Worm (Caenorhabditis elegans) whole organism, early embryonic: ENCODE data around the gene ncs-6.

Source experiments
- B0310.2 ChIP-seq: sonication (generic microtip); optimal IDR thresholded peaks from 2 replicates; lab custom pipeline; 2016; ENCODE audit warnings: mild to moderate bottlenecking, missing genetic modification characterization, missing compliant biosample characterization
- F13C5.2 ChIP-seq: sonication (generic microtip); optimal IDR thresholded peaks from 2 replicates; lab custom pipeline; 2017; ENCODE audit warnings: mild to moderate bottlenecking, missing genetic modification characterization, inconsistent platforms, missing compliant biosample characterization
- aly-1 ChIP-seq: sonication (generic microtip); optimal IDR thresholded peaks from 2 replicates; lab custom pipeline; 2016; ENCODE audit warnings: missing genetic modification characterization, missing compliant biosample characterization
- ama-1 ChIP-seq: fragments of 150-350 bp; optimal IDR thresholded peaks from 2 replicates; lab custom pipeline; 2014
- ceh-13 ChIP-seq: fragments of 200-800 bp; sonication (Bioruptor generic); optimal IDR thresholded peaks from 2 replicates; lab custom pipeline; 2018; ENCODE audit warnings: mild to moderate bottlenecking, missing genetic modification characterization, missing compliant biosample characterization
- ceh-36 ChIP-seq: sonication (generic microtip); optimal IDR thresholded peaks from 2 replicates; lab custom pipeline; 2016; ENCODE audit warnings: missing genetic modification characterization, inconsistent platforms, missing compliant biosample characterization
- ets-7 ChIP-seq: sonication (generic microtip); optimal IDR thresholded peaks from 2 replicates; lab custom pipeline; 2016; ENCODE audit warnings: missing genotype, missing genetic modification characterization, missing compliant biosample characterization
- flt-1 ChIP-seq: fragments of 200-800 bp; sonication (Bioruptor generic); IDR thresholded peaks from 2 replicates; pipeline ENCODE4 v1.3.6; 2022; ENCODE audit warnings: missing genetic modification characterization, missing compliant biosample characterization
- hmbx-1 ChIP-seq: sonication (generic microtip); optimal IDR thresholded peaks from 2 replicates; lab custom pipeline; 2016; ENCODE audit warnings: mild to moderate bottlenecking, missing genetic modification characterization, missing compliant biosample characterization
- hmg-4 ChIP-seq: fragments of 200-800 bp; sonication (Bioruptor generic); optimal IDR thresholded peaks from 2 replicates; lab custom pipeline; 2018; ENCODE audit warnings: mild to moderate bottlenecking, missing genetic modification characterization, missing compliant biosample characterization
- hnd-1 ChIP-seq: sonication (generic microtip); optimal IDR thresholded peaks from 2 replicates; lab custom pipeline; 2016; ENCODE audit warnings: missing genetic modification characterization, missing compliant biosample characterization
- pes-1 ChIP-seq: fragments of 200-800 bp; sonication (Bioruptor generic); IDR thresholded peaks from 2 replicates; pipeline ENCODE4 v1.3.6; 2022; ENCODE audit warnings: missing genetic modification reagents, missing genetic modification characterization, missing compliant biosample characterization
- scrt-1 ChIP-seq: fragments of 200-800 bp; sonication (Bioruptor generic); IDR thresholded peaks from 2 replicates; pipeline ENCODE4 v1.3.6; 2022; ENCODE audit warnings: missing genetic modification characterization, missing compliant biosample characterization
- sea-1 ChIP-seq: fragments of 200-800 bp; sonication (Bioruptor generic); conservative IDR thresholded peaks from 2 replicates; pipeline ENCODE4 v1.3.6; 2022; ENCODE audit warnings: missing genetic modification characterization, missing compliant biosample characterization
- tbx-11 ChIP-seq: fragments of 200-800 bp; sonication (Bioruptor generic); IDR thresholded peaks from 2 replicates; pipeline ENCODE4 v1.3.6; 2022; ENCODE audit warnings: missing genetic modification characterization, missing compliant biosample characterization
- tbx-37 ChIP-seq: fragments of 200-800 bp; sonication (Bioruptor generic); conservative IDR thresholded peaks from 2 replicates; pipeline ENCODE4 v1.3.6; 2022; ENCODE audit warnings: missing genetic modification reagents, missing genetic modification characterization, missing compliant biosample characterization
- tra-4 ChIP-seq: sonication (generic microtip); optimal IDR thresholded peaks from 2 replicates; lab custom pipeline; 2017; ENCODE audit warnings: missing genetic modification characterization, missing compliant biosample characterization

ncs-6 gene

ce11 chrII:3562419-3562818, 34.1 kb upstream of the ncs-6 start, which contains the start of gene W10G11.3:
W10G11.3 (minus strand) TSS chrII:3562519.
- TF ChIP-seq scrt-1 (no peak), ceh-36 (no peak)

- no peak for TF ChIP-seq ceh-36
Measured at ce11 chrII:3561561-3561960, 33.2 kb upstream of the ncs-6 start, which contains the start of gene W10G11.2. W10G11.2 (minus strand) TSS chrII:3561661.

ce11 chrII:3560592-3560991, 32.3 kb upstream of the ncs-6 start, which contains the start of gene W10G11.1:
W10G11.1 (minus strand) TSS chrII:3560692.
- TF ChIP-seq aly-1 (tag; lab: Kevin White, UChicago), result no peak

ce11 chrII:3557417-3557816, 29.1 kb upstream of the ncs-6 start, which contains the start of gene lgc-45:
lgc-45 (plus strand) TSS chrII:3557472.
- TF ChIP-seq sea-1 (GFP tag; lab: Robert Waterston, UW) (no peak), tbx-37 (GFP tag; lab: Robert Waterston, UW) (no peak), tra-4 (no peak), hmg-4 (GFP tag; lab: Kevin White, UChicago) (no peak), ama-1 (lab: Kevin White, UChicago) (no peak), ceh-36 (no peak), scrt-1 (no peak), hmbx-1 (tag; lab: Kevin White, UChicago) (no peak), aly-1 (tag; lab: Kevin White, UChicago) (no peak), flt-1 (GFP tag; lab: Robert Waterston, UW) (no peak), hnd-1 (tag; lab: Kevin White, UChicago) (no peak), pes-1 (no peak), tbx-11 (no peak), F13C5.2 (tag; lab: Kevin White, UChicago) (no peak)

- TF ChIP-seq sea-1 (GFP tag; lab: Robert Waterston, UW) (no peak), tbx-11 (no peak), flt-1 (GFP tag; lab: Robert Waterston, UW) (no peak), F13C5.2 (tag; lab: Kevin White, UChicago) (no peak), ets-7 (tag; lab: Kevin White, UChicago) (no peak), ama-1 (lab: Kevin White, UChicago) (no peak), ceh-13 (no peak), ceh-36 (no peak), pes-1 (no peak), B0310.2 (tag; lab: Kevin White, UChicago) (no peak), hmbx-1 (tag; lab: Kevin White, UChicago) (no peak), hnd-1 (tag; lab: Kevin White, UChicago) (no peak)
Measured at ce11 chrII:3556584-3556983, 28.3 kb upstream of the ncs-6 start.

ce11 chrII:3555281-3555680, 27.0 kb upstream of the ncs-6 start:
- no peak for TF ChIP-seq pes-1
- no peak for TF ChIP-seq hnd-1 (tag; lab: Kevin White, UChicago)
- no peak for TF ChIP-seq tra-4
- no peak for TF ChIP-seq hmg-4 (GFP tag; lab: Kevin White, UChicago)
- TF ChIP-seq ceh-36, result no peak
- TF ChIP-seq F13C5.2 (tag; lab: Kevin White, UChicago), result no peak
- no peak for TF ChIP-seq scrt-1
- TF ChIP-seq tbx-11, result no peak
- no peak for TF ChIP-seq sea-1 (GFP tag; lab: Robert Waterston, UW)
- TF ChIP-seq hmbx-1 (tag; lab: Kevin White, UChicago), result no peak
- no peak for TF ChIP-seq aly-1 (tag; lab: Kevin White, UChicago)
- no peak for TF ChIP-seq ama-1 (lab: Kevin White, UChicago)
- TF ChIP-seq ets-7 (tag; lab: Kevin White, UChicago), result no peak
- TF ChIP-seq ceh-13, result no peak
- TF ChIP-seq tbx-37 (GFP tag; lab: Robert Waterston, UW), result no peak
- no peak for TF ChIP-seq B0310.2 (tag; lab: Kevin White, UChicago)
- no peak for TF ChIP-seq flt-1 (GFP tag; lab: Robert Waterston, UW)

ce11 chrII:3554673-3555072, 26.4 kb upstream of the ncs-6 start:
- no peak for TF ChIP-seq sea-1 (GFP tag; lab: Robert Waterston, UW)
- no peak for TF ChIP-seq B0310.2 (tag; lab: Kevin White, UChicago)
- no peak for TF ChIP-seq ets-7 (tag; lab: Kevin White, UChicago)
- no peak for TF ChIP-seq scrt-1
- TF ChIP-seq tbx-37 (GFP tag; lab: Robert Waterston, UW), result no peak
- no peak for TF ChIP-seq tra-4
- no peak for TF ChIP-seq ceh-36
- no peak for TF ChIP-seq ceh-13
- no peak for TF ChIP-seq tbx-11
- TF ChIP-seq hmbx-1 (tag; lab: Kevin White, UChicago), result no peak

- TF ChIP-seq flt-1 (GFP tag; lab: Robert Waterston, UW) (no peak), F13C5.2 (tag; lab: Kevin White, UChicago) (peak; percentile 40)
Measured at ce11 chrII:3553453-3553852, 25.1 kb upstream of the ncs-6 start, which contains the start of gene dnc-3. dnc-3 (plus strand) TSS chrII:3553724.

ce11 chrII:3550352-3550751, 22.0 kb upstream of the ncs-6 start, which contains the start of gene W10G11.19:
W10G11.19 (plus strand) TSS chrII:3550652.
- TF ChIP-seq hmg-4 (GFP tag; lab: Kevin White, UChicago) (no peak), tra-4 (no peak), aly-1 (tag; lab: Kevin White, UChicago) (no peak), ets-7 (tag; lab: Kevin White, UChicago) (no peak), tbx-37 (GFP tag; lab: Robert Waterston, UW) (no peak), F13C5.2 (tag; lab: Kevin White, UChicago) (no peak), flt-1 (GFP tag; lab: Robert Waterston, UW) (no peak), scrt-1 (no peak), hnd-1 (tag; lab: Kevin White, UChicago) (no peak), hmbx-1 (tag; lab: Kevin White, UChicago) (no peak), ama-1 (lab: Kevin White, UChicago) (no peak), tbx-11 (no peak), B0310.2 (tag; lab: Kevin White, UChicago) (no peak), sea-1 (GFP tag; lab: Robert Waterston, UW) (no peak), ceh-13 (no peak)
